Worm (Caenorhabditis elegans): ENCODE results near the gene mrp-2.

ce11 chrX:585598-586217 lies 13.2 kb upstream of the mrp-2 start:
- no peak for TF ChIP-seq him-1 (tag; optimal IDR thresholded peaks at IDR 0.05)
- TF ChIP-seq dao-5 (tag; optimal IDR thresholded peaks at IDR 0.05): no peak
- TF ChIP-seq W03F9.2 (tag; optimal IDR thresholded peaks at IDR 0.05): no peak

Data from whole organism, L4/young adult.